Fruit fly (Drosophila melanogaster) Kc167 (cell line): ENCODE results near the gene Rrp45.

Source experiments
- Myc ChIP-seq: fragments of >200 bp; optimal IDR thresholded peaks from 2 replicates; lab custom pipeline; 2017; ENCODE audit warnings: missing external identifiers
- Sin3A ChIP-seq: fragments of >200 bp; optimal IDR thresholded peaks from 2 replicates; lab custom pipeline; 2018; ENCODE audit warnings: missing external identifiers
- h ChIP-seq: fragments of >200 bp; optimal IDR thresholded peaks from 3 replicates; lab custom pipeline; 2018; ENCODE audit warnings: missing external identifiers
- insv ChIP-seq: fragments of >200 bp; optimal IDR thresholded peaks from 3 replicates; lab custom pipeline; 2018; ENCODE audit warnings: missing external identifiers
- psq ChIP-seq: fragments of >200 bp; optimal IDR thresholded peaks from 2 replicates; lab custom pipeline; 2017; ENCODE audit warnings: missing external identifiers

DNA sequence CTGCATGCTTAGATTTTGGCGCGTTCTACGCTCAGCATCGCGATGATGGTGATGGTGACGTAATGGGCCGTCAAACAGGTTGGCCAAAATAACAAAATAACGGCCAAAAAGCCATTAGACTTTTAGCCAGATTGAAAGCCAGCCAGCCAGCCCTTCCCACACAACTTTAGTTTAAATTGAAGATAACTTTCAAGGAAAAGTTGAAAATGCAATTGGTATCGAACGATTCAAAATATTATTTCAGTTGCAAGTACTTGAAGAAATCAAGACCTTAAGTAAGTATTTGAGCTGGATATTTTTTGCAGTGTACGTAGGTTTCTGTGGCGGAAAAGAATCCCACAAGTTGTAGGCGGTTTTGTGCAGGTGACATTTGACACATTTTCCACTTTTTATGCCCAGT is 10.0 kb downstream of the Rrp45 start:
- TF ChIP-seq Sin3A (lab: Kevin White, UChicago), result no peak
- TF ChIP-seq psq (lab: Kevin White, UChicago), result no peak
- no peak for TF ChIP-seq insv (lab: Kevin White, UChicago)
- no peak for TF ChIP-seq Myc
- no peak for TF ChIP-seq h (lab: Kevin White, UChicago)
